Fruit fly (Drosophila melanogaster): ENCODE data around the gene Rbfox1.

DNA sequence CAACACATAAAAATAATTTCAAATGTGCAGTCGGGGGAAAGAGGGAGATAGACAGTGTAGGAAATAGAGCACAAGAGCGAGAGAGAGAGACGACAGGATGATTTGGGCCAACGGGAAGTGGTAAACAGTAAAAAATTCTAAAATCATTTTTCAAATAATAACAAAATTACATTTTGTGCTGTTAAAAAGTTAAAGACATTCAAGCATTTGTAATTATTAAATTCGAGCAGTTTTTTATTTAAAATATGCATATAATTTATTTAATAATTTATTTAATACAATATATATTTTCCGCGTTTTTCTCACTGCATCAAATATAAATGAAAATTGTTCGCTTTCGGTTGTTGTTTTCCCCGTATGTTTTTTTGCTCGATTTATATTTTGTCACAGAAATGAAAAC lies 55.1 kb downstream of the Rbfox1 start:
- TF ChIP-seq Pif1B (GFP tag; optimal IDR thresholded peaks at IDR 0.05) (no peak), Pif1A (GFP tag; optimal IDR thresholded peaks at IDR 0.05) (no peak), CG10348 (GFP tag; IDR thresholded peaks at IDR 0.05) (no peak), CG4496 (GFP tag; IDR thresholded peaks at IDR 0.05) (no peak), Snoo (tag; optimal IDR thresholded peaks at IDR 0.05) (no peak), fd96Ca (GFP tag; IDR thresholded peaks at IDR 0.05) (no peak), CG9948 (tag; optimal IDR thresholded peaks at IDR 0.05) (no peak), EcR (GFP tag; optimal IDR thresholded peaks at IDR 0.05) (no peak), CG34367 (tag; optimal IDR thresholded peaks at IDR 0.05) (no peak), CG15710 (tag; optimal IDR thresholded peaks at IDR 0.05) (no peak), rn (GFP tag; IDR thresholded peaks at IDR 0.05) (no peak), CG13204 (GFP tag; optimal IDR thresholded peaks at IDR 0.05) (no peak)

All from whole organism, pupa.